Fruit fly (Drosophila melanogaster) whole organism, embryonic: ENCODE results near the gene CG31743.

Source experiments
- ATbp ChIP-seq: fragments of 200-800 bp; sonication (Bioruptor generic); optimal IDR thresholded peaks from 2 replicates; lab custom pipeline; 2017; ENCODE audit warnings: missing biosample characterization, mild to moderate bottlenecking, missing genetic modification characterization, missing genetic modification reagents
- Abd-B ChIP-seq: fragments of 200-800 bp; sonication (Bioruptor generic); optimal IDR thresholded peaks from 2 replicates; lab custom pipeline; 2018; ENCODE audit warnings: missing biosample characterization, mild to moderate bottlenecking, missing genetic modification characterization, moderate library complexity
- Asciz ChIP-seq: fragments of 200-800 bp; sonication (Bioruptor generic); optimal IDR thresholded peaks from 2 replicates; lab custom pipeline; 2017; ENCODE audit warnings: missing biosample characterization, mild to moderate bottlenecking, missing genetic modification characterization, missing genetic modification reagents
- CG10366 ChIP-seq: fragments of 200-800 bp; sonication (Bioruptor generic); IDR thresholded peaks from 2 replicates; pipeline ENCODE4 v1.3.6; 2022; ENCODE audit warnings: missing biosample characterization, missing genetic modification characterization
- CG10543 ChIP-seq: fragments of 200-800 bp; sonication (Bioruptor generic); optimal IDR thresholded peaks from 3 replicates; lab custom pipeline; 2017; ENCODE audit warnings: missing biosample characterization, mild to moderate bottlenecking, missing genetic modification characterization, moderate library complexity
- CG12769 ChIP-seq: fragments of 200-800 bp; sonication (Bioruptor generic); optimal IDR thresholded peaks from 2 replicates; lab custom pipeline; 2019; ENCODE audit warnings: missing biosample characterization, mild to moderate bottlenecking, missing genetic modification characterization, moderate library complexity
- CG13287 ChIP-seq: fragments of 200-800 bp; sonication (Bioruptor generic); IDR thresholded peaks from 2 replicates; pipeline ENCODE4 v1.3.6; 2022; ENCODE audit warnings: missing biosample characterization, missing genetic modification characterization; ENCODE audit not compliant: partially characterized antibody
- CG15269 ChIP-seq: fragments of 200-800 bp; sonication (Bioruptor generic); optimal IDR thresholded peaks from 2 replicates; lab custom pipeline; 2018; ENCODE audit warnings: missing biosample characterization, mild to moderate bottlenecking, missing genetic modification characterization, moderate library complexity
- CG16813 ChIP-seq: fragments of 200-800 bp; sonication (Bioruptor generic); IDR thresholded peaks from 3 replicates; pipeline ENCODE4 v1.3.6; 2022; ENCODE audit warnings: missing biosample characterization, missing genetic modification characterization; ENCODE audit not compliant: partially characterized antibody
- CG16815 ChIP-seq: fragments of 200-800 bp; sonication (Bioruptor generic); optimal IDR thresholded peaks from 3 replicates; lab custom pipeline; 2017; ENCODE audit warnings: missing biosample characterization, mild to moderate bottlenecking, missing genetic modification characterization
- CG6689 ChIP-seq: fragments of 200-800 bp; sonication (Bioruptor generic); IDR thresholded peaks from 2 replicates; pipeline ENCODE4 v1.3.6; 2022; ENCODE audit warnings: missing biosample characterization, missing genetic modification characterization
- CG7745 ChIP-seq: fragments of 200-800 bp; sonication (Bioruptor generic); optimal IDR thresholded peaks from 2 replicates; lab custom pipeline; 2018; ENCODE audit warnings: missing biosample characterization, mild to moderate bottlenecking, missing genetic modification characterization, moderate library complexity
- CG9609 ChIP-seq: fragments of 200-800 bp; sonication (Bioruptor generic); optimal IDR thresholded peaks from 3 replicates; lab custom pipeline; 2016; ENCODE audit warnings: missing biosample characterization, missing genetic modification characterization
- CG9797 ChIP-seq: fragments of 200-800 bp; sonication (Bioruptor generic); optimal IDR thresholded peaks from 3 replicates; lab custom pipeline; 2018; ENCODE audit warnings: missing biosample characterization, mild to moderate bottlenecking, missing genetic modification characterization
- CHES-1-like ChIP-seq: fragments of 200-800 bp; sonication (Bioruptor generic); optimal IDR thresholded peaks from 2 replicates; lab custom pipeline; 2016; ENCODE audit warnings: missing biosample characterization, missing genetic modification characterization
- Dbx ChIP-seq: fragments of 200-800 bp; sonication (Bioruptor generic); IDR thresholded peaks from 3 replicates; pipeline ENCODE4 v1.3.6; 2022; ENCODE audit warnings: missing biosample characterization, missing genetic modification characterization
- Drgx ChIP-seq: fragments of 200-800 bp; sonication (Bioruptor generic); IDR thresholded peaks from 2 replicates; pipeline ENCODE4 v1.3.6; 2022; ENCODE audit warnings: missing biosample characterization, missing genetic modification characterization
- Eip74EF ChIP-seq, 2 experiments: fragments of 200-800 bp in 1 of 2; fragments of >200 bp in 1 of 2; sonication (Bioruptor generic) in 1 of 2; optimal IDR thresholded peaks; 2 replicates each; lab custom pipeline; 2017 to 2019; ENCODE audit warnings: missing biosample characterization in 2 of 2, missing genetic modification characterization in 2 of 2, mild to moderate bottlenecking in 1 of 2, moderate library complexity in 1 of 2
- Elba2 ChIP-seq: fragments of 200-800 bp; sonication (Bioruptor generic); optimal IDR thresholded peaks from 3 replicates; lab custom pipeline; 2016; ENCODE audit warnings: missing biosample characterization, missing genetic modification characterization
- Gug ChIP-seq: fragments of 200-800 bp; sonication (Bioruptor generic); IDR thresholded peaks from 4 replicates; pipeline ENCODE4 v1.3.6; 2022; ENCODE audit warnings: missing biosample characterization, missing genetic modification characterization
- HHEX ChIP-seq: fragments of 200-800 bp; sonication (Bioruptor generic); optimal IDR thresholded peaks from 3 replicates; lab custom pipeline; 2017; ENCODE audit warnings: missing biosample characterization, mild to moderate bottlenecking, missing genetic modification characterization, missing genetic modification reagents
- Hr78 ChIP-seq, 2 experiments: fragments of 200-800 bp in 1 of 2; fragments of >200 bp in 1 of 2; sonication (Bioruptor generic) in 1 of 2; optimal IDR thresholded peaks; 2 replicates each; lab custom pipeline; 2017 to 2019; ENCODE audit warnings: missing biosample characterization in 2 of 2, missing genetic modification characterization in 2 of 2, mild to moderate bottlenecking in 1 of 2, moderate library complexity in 1 of 2
- Lim3 ChIP-seq: fragments of 200-800 bp; sonication (Bioruptor generic); IDR thresholded peaks from 2 replicates; pipeline ENCODE4 v1.3.6; 2022; ENCODE audit warnings: missing biosample characterization, missing genetic modification characterization
- Med ChIP-seq: fragments of 200-800 bp; sonication (Bioruptor generic); peaks from one replicate; lab custom pipeline; 2016; ENCODE audit warnings: missing biosample characterization, missing genetic modification characterization, mild to moderate bottlenecking, inconsistent platforms, moderate library complexity
- Oli ChIP-seq: fragments of 200-800 bp; sonication (Bioruptor generic); optimal IDR thresholded peaks from 2 replicates; lab custom pipeline; 2018; ENCODE audit warnings: missing biosample characterization, mild to moderate bottlenecking, missing genetic modification characterization, moderate library complexity
- Pdp1 ChIP-seq, 2 experiments: fragments of 200-800 bp; sonication (Bioruptor generic); optimal IDR thresholded peaks; 3 replicates each; lab custom pipeline; 2016; ENCODE audit warnings: missing biosample characterization in 2 of 2, missing genetic modification characterization in 2 of 2, mild to moderate bottlenecking in 1 of 2, moderate library complexity in 1 of 2
- Ptx1 ChIP-seq: fragments of 200-800 bp; sonication (Bioruptor generic); IDR thresholded peaks from 2 replicates; pipeline ENCODE4 v1.3.6; 2022; ENCODE audit warnings: missing biosample characterization, missing genetic modification characterization
- Usf ChIP-seq: fragments of 200-800 bp; sonication (Bioruptor generic); optimal IDR thresholded peaks from 2 replicates; lab custom pipeline; 2017; ENCODE audit warnings: missing genotype, missing biosample characterization, missing genetic modification characterization
- chn ChIP-seq: fragments of 200-800 bp; sonication (Bioruptor generic); optimal IDR thresholded peaks from 2 replicates; lab custom pipeline; 2016; ENCODE audit warnings: missing biosample characterization, missing genetic modification characterization
- crol ChIP-seq: fragments of 200-800 bp; sonication (Bioruptor generic); IDR thresholded peaks from 2 replicates; pipeline ENCODE4 v1.3.6; 2022; ENCODE audit warnings: missing biosample characterization, missing genetic modification characterization
- cwo ChIP-seq: fragments of 200-800 bp; sonication (Bioruptor generic); optimal IDR thresholded peaks from 3 replicates; lab custom pipeline; 2017; ENCODE audit warnings: missing biosample characterization, missing genetic modification characterization, mild to moderate bottlenecking, moderate library complexity, missing genetic modification reagents
- exex ChIP-seq: fragments of 200-800 bp; sonication (Bioruptor generic); optimal IDR thresholded peaks from 4 replicates; lab custom pipeline; 2018; ENCODE audit warnings: missing biosample characterization, mild to moderate bottlenecking, missing genetic modification characterization, moderate library complexity
- ftz-f1 ChIP-seq: fragments of 200-800 bp; sonication (Bioruptor generic); optimal IDR thresholded peaks from 2 replicates; lab custom pipeline; 2016; ENCODE audit warnings: missing biosample characterization, missing genetic modification characterization
- grau ChIP-seq: fragments of 200-800 bp; optimal IDR thresholded peaks from 3 replicates; lab custom pipeline; 2019; ENCODE audit warnings: missing biosample characterization, mild to moderate bottlenecking, missing genetic modification characterization, moderate library complexity
- grn ChIP-seq: fragments of 200-800 bp; sonication (Bioruptor generic); optimal IDR thresholded peaks from 3 replicates; lab custom pipeline; 2017; ENCODE audit warnings: missing biosample characterization, missing genetic modification characterization
- ham ChIP-seq: fragments of 200-800 bp; sonication (Bioruptor generic); IDR thresholded peaks from 2 replicates; pipeline ENCODE4 v1.3.6; 2022; ENCODE audit warnings: missing biosample characterization, missing genetic modification characterization
- jigr1 ChIP-seq: fragments of 200-800 bp; sonication (Bioruptor generic); IDR thresholded peaks from 3 replicates; pipeline ENCODE4 v1.3.6; 2022; ENCODE audit warnings: missing biosample characterization, missing genetic modification characterization
- lola ChIP-seq, 3 experiments: fragments of >200 bp in 2 of 3; fragments of 200-800 bp in 1 of 3; sonication (Bioruptor generic) in 1 of 3; optimal IDR thresholded peaks; 2 replicates each; lab custom pipeline; 2017 to 2019; ENCODE audit warnings: missing biosample characterization in 3 of 3, missing genetic modification characterization in 3 of 3, mild to moderate bottlenecking in 1 of 3, moderate library complexity in 1 of 3
- rib ChIP-seq: fragments of 200-800 bp; sonication (Bioruptor generic); IDR thresholded peaks from 2 replicates; pipeline ENCODE4 v1.3.6; 2022; ENCODE audit warnings: missing biosample characterization, missing genetic modification characterization
- sd ChIP-seq: fragments of 200-800 bp; sonication (Bioruptor generic); optimal IDR thresholded peaks from 3 replicates; lab custom pipeline; 2018; ENCODE audit warnings: missing biosample characterization, mild to moderate bottlenecking, missing genetic modification characterization, moderate library complexity
- sens ChIP-seq: fragments of 200-800 bp; sonication (Bioruptor generic); peaks from one replicate; lab custom pipeline; 2016; ENCODE audit warnings: missing biosample characterization, missing genetic modification characterization
- sens-2 ChIP-seq: fragments of 200-800 bp; sonication (Bioruptor generic); IDR thresholded peaks from 2 replicates; pipeline ENCODE4 v1.3.6; 2022; ENCODE audit warnings: missing biosample characterization, missing genetic modification characterization
- sob ChIP-seq: fragments of 200-800 bp; sonication (Bioruptor generic); IDR thresholded peaks from 2 replicates; pipeline ENCODE4 v1.3.6; 2022; ENCODE audit warnings: missing biosample characterization, missing genetic modification characterization
- sug ChIP-seq: fragments of 200-800 bp; optimal IDR thresholded peaks from 2 replicates; lab custom pipeline; 2019; ENCODE audit warnings: missing biosample characterization, mild to moderate bottlenecking, missing genetic modification characterization, moderate library complexity
- toy ChIP-seq: fragments of 200-800 bp; sonication (Bioruptor generic); IDR thresholded peaks from 2 replicates; pipeline ENCODE4 v1.3.6; 2022; ENCODE audit warnings: missing biosample characterization, missing genetic modification characterization
- vfl ChIP-seq: fragments of 200-800 bp; sonication (Bioruptor generic); optimal IDR thresholded peaks from 2 replicates; lab custom pipeline; 2016; ENCODE audit warnings: missing biosample characterization, missing genetic modification characterization

Gene CG31743

dm6 chr2L:16882372-16882771, 3.1 kb downstream of the CG31743 start:
- TF ChIP-seq sens-2 (GFP tag; lab: Robert Waterston, UW) (no peak), CG13287 (GFP tag; lab: Robert Waterston, UW) (no peak), CG9609 (GFP tag; lab: Kevin White, UChicago) (no peak), Ptx1 (GFP tag; lab: Robert Waterston, UW) (no peak), sob (GFP tag; lab: Robert Waterston, UW) (no peak), Usf (no peak), Elba2 (GFP tag; lab: Kevin White, UChicago) (no peak), Oli (tag; lab: Kevin White, UChicago) (no peak), CG10366 (GFP tag; lab: Robert Waterston, UW) (no peak), vfl (no peak), chn (no peak)
- TF ChIP-seq, all 482 proteins: peak for 0

dm6 chr2L:16882871-16883849, 3.8 kb downstream of the CG31743 start:
- TF ChIP-seq CHES-1-like (GFP tag; lab: Kevin White, UChicago): peak; percentile 14
- 0 out of 2 replicates have a peak, but pooled peaks have one; percentile 20 for TF ChIP-seq toy (GFP tag; lab: Robert Waterston, UW)
- TF ChIP-seq Hr78 (GFP tag; optimal IDR thresholded peaks at IDR 0.05; lab: Kevin White, UChicago): peak in 1 of 2 experiments; percentile 97
- no peak for TF ChIP-seq Gug
- TF ChIP-seq Drgx: peak; percentile 17; the same call in 1 of the 2 replicates
- TF ChIP-seq CG16813: no peak
- 0 out of 2 replicates have a peak, but pooled peaks have one; percentile 40 for TF ChIP-seq ham (GFP tag; lab: Robert Waterston, UW)
- TF ChIP-seq CG16815 (GFP tag; lab: Kevin White, UChicago): no peak
- peak; percentile 21 for TF ChIP-seq ATbp
- peak; percentile 58 for TF ChIP-seq grn
- peak in 1 of 2 experiments; percentile 19 for TF ChIP-seq Eip74EF (GFP tag; optimal IDR thresholded peaks at IDR 0.05; lab: Kevin White, UChicago)
- peak; percentile 98 for TF ChIP-seq exex
- TF ChIP-seq CG6689: 0 out of 2 replicates have a peak, but pooled peaks have one; percentile 8
- TF ChIP-seq CG10543 (GFP tag; lab: Kevin White, UChicago): peak; percentile 23
- peak; percentile 77 for TF ChIP-seq Med (GFP tag; lab: Kevin White, UChicago)
- no peak for TF ChIP-seq lola (GFP tag; optimal IDR thresholded peaks at IDR 0.05; lab: Kevin White, UChicago)
- peak; percentile 30 for TF ChIP-seq ftz-f1 (GFP tag; lab: Kevin White, UChicago)
- peak; percentile 28 for TF ChIP-seq HHEX (GFP tag; lab: Kevin White, UChicago)
- TF ChIP-seq jigr1: no peak
- TF ChIP-seq Abd-B (GFP tag; lab: Kevin White, UChicago): peak; percentile 42
- TF ChIP-seq CG9797 (GFP tag; lab: Kevin White, UChicago): no peak
- peak; percentile 85 for TF ChIP-seq crol (GFP tag; lab: Robert Waterston, UW)
- TF ChIP-seq cwo (GFP tag; lab: Kevin White, UChicago): peak; percentile 9
- peak; percentile 36 for TF ChIP-seq sd (tag; lab: Kevin White, UChicago)
- peak in 1 of 2 experiments; percentile 61 for TF ChIP-seq Pdp1 (GFP tag; optimal IDR thresholded peaks at IDR 0.05; lab: Kevin White, UChicago)
- TF ChIP-seq Asciz (GFP tag; lab: Kevin White, UChicago): peak; percentile 6
- no peak for TF ChIP-seq rib (GFP tag; lab: Robert Waterston, UW)
- peak; percentile 2 for TF ChIP-seq CG15269
- TF ChIP-seq CG7745: no peak
- TF ChIP-seq sens: peak; percentile 13
- TF ChIP-seq Lim3 (GFP tag; lab: Robert Waterston, UW): peak; percentile 10; the same call in 1 of the 2 replicates
- TF ChIP-seq Dbx: 0 out of 3 replicates have a peak, but pooled peaks have one; percentile 45
- no peak for TF ChIP-seq grau (tag; lab: Kevin White, UChicago)
- TF ChIP-seq CG12769 (tag; lab: Kevin White, UChicago): peak; percentile 20
- peak; percentile 59 for TF ChIP-seq sug
